Worm (Caenorhabditis elegans): ENCODE data around the gene ndnf-1.

ce11 chrIV:2986720-2987119 lies 42.0 kb downstream of the ndnf-1 start:
- no peak for TF ChIP-seq fkh-10 (GFP tag; optimal IDR thresholded peaks at IDR 0.05)
- peak in 1 of 2 experiments; percentile 77 for TF ChIP-seq unc-62 (GFP tag; optimal IDR thresholded peaks at IDR 0.05 in 1 of 2)
- TF ChIP-seq unc-62 (tag; optimal IDR thresholded peaks at IDR 0.05) = no peak
- peak; percentile 1 for TF ChIP-seq aha-1 (tag)
- TF ChIP-seq egl-27 (tag; optimal IDR thresholded peaks at IDR 0.05) = no peak
- no peak for TF ChIP-seq D1046.2 (GFP tag; IDR thresholded peaks at IDR 0.05)
- TF ChIP-seq Y75B8A.6 (GFP tag; IDR thresholded peaks at IDR 0.05) = no peak
- no peak for TF ChIP-seq nhr-76 (tag; optimal IDR thresholded peaks at IDR 0.05)

All from whole organism, L4 larva.